Fruit fly (Drosophila melanogaster) whole organism, embryonic: Measurements from ENCODE around the gene CG18661.

ENCODE experiments used
- ATbp ChIP-seq: fragments of 200-800 bp; sonication (Bioruptor generic); optimal IDR thresholded peaks from 2 replicates; lab custom pipeline; 2017; ENCODE audit warnings: missing biosample characterization, mild to moderate bottlenecking, missing genetic modification characterization, missing genetic modification reagents
- B-H1 ChIP-seq: fragments of 200-800 bp; sonication (Bioruptor generic); IDR thresholded peaks from 3 replicates; pipeline ENCODE4 v1.3.6; 2022; ENCODE audit warnings: missing biosample characterization, missing genetic modification characterization
- CG10654 ChIP-seq: fragments of 200-800 bp; sonication (Bioruptor generic); optimal IDR thresholded peaks from 2 replicates; lab custom pipeline; 2016; ENCODE audit warnings: missing biosample characterization, missing genetic modification characterization
- CG11247 ChIP-seq: fragments of 200-800 bp; sonication (Bioruptor generic); IDR thresholded peaks from 2 replicates; pipeline ENCODE4 v1.3.6; 2022; ENCODE audit warnings: missing biosample characterization, missing genetic modification characterization
- CG11560 ChIP-seq: fragments of 200-800 bp; sonication (Bioruptor generic); IDR thresholded peaks from 3 replicates; pipeline ENCODE4 v1.3.6; 2022; ENCODE audit warnings: missing biosample characterization, missing genetic modification characterization
- CG12236 ChIP-seq: fragments of 200-800 bp; sonication (Bioruptor generic); optimal IDR thresholded peaks from 2 replicates; lab custom pipeline; 2016; ENCODE audit warnings: missing biosample characterization, missing genetic modification characterization
- CG13123 ChIP-seq: fragments of 200-800 bp; sonication (Bioruptor generic); optimal IDR thresholded peaks from 2 replicates; lab custom pipeline; 2016; ENCODE audit warnings: missing biosample characterization, missing genetic modification characterization
- CG14667 ChIP-seq: fragments of 200-800 bp; sonication (Bioruptor generic); IDR thresholded peaks from 2 replicates; pipeline ENCODE4 v1.3.6; 2022; ENCODE audit warnings: missing biosample characterization, missing genetic modification characterization
- CG14965 ChIP-seq: fragments of 200-800 bp; sonication (Bioruptor generic); optimal IDR thresholded peaks from 2 replicates; lab custom pipeline; 2016; ENCODE audit warnings: missing biosample characterization, missing genetic modification characterization, borderline replicate concordance
- CG15269 ChIP-seq: fragments of 200-800 bp; sonication (Bioruptor generic); optimal IDR thresholded peaks from 2 replicates; lab custom pipeline; 2018; ENCODE audit warnings: missing biosample characterization, mild to moderate bottlenecking, missing genetic modification characterization, moderate library complexity
- CG18011 ChIP-seq: fragments of 200-800 bp; sonication (Bioruptor generic); optimal IDR thresholded peaks from 2 replicates; lab custom pipeline; 2017; ENCODE audit warnings: missing biosample characterization, missing genetic modification characterization, mild to moderate bottlenecking, moderate library complexity, missing genotype
- CG2712 ChIP-seq: fragments of 200-800 bp; optimal IDR thresholded peaks from 3 replicates; lab custom pipeline; 2019; ENCODE audit warnings: missing biosample characterization, mild to moderate bottlenecking, missing genetic modification characterization, moderate library complexity
- CG30431 ChIP-seq: fragments of 200-800 bp; sonication (Bioruptor generic); optimal IDR thresholded peaks from 2 replicates; lab custom pipeline; 2017; ENCODE audit warnings: missing biosample characterization, missing genetic modification characterization
- CG4360 ChIP-seq: fragments of 200-800 bp; sonication (Bioruptor generic); IDR thresholded peaks from 2 replicates; pipeline ENCODE4 v1.3.6; 2022; ENCODE audit warnings: missing biosample characterization, missing genetic modification characterization
- CG6654 ChIP-seq: fragments of 200-800 bp; sonication (Bioruptor generic); optimal IDR thresholded peaks from 2 replicates; lab custom pipeline; 2017; ENCODE audit warnings: missing biosample characterization, mild to moderate bottlenecking, missing genetic modification characterization
- CG6689 ChIP-seq: fragments of 200-800 bp; sonication (Bioruptor generic); IDR thresholded peaks from 2 replicates; pipeline ENCODE4 v1.3.6; 2022; ENCODE audit warnings: missing biosample characterization, missing genetic modification characterization
- CG7357 ChIP-seq: fragments of 200-800 bp; sonication (Bioruptor generic); IDR thresholded peaks from 3 replicates; pipeline ENCODE4 v1.3.6; 2022; ENCODE audit warnings: missing biosample characterization, missing genetic modification characterization
- CG8924 ChIP-seq: fragments of 200-800 bp; optimal IDR thresholded peaks from 3 replicates; lab custom pipeline; 2019; ENCODE audit warnings: missing biosample characterization, mild to moderate bottlenecking, missing genetic modification characterization, moderate library complexity
- Deaf1 ChIP-seq: fragments of 200-800 bp; optimal IDR thresholded peaks from 3 replicates; lab custom pipeline; 2019; ENCODE audit warnings: missing biosample characterization, mild to moderate bottlenecking, missing genetic modification characterization, moderate library complexity
- Dref ChIP-seq: fragments of 200-800 bp; sonication (Bioruptor generic); IDR thresholded peaks from 2 replicates; pipeline ENCODE4 v1.3.6; 2022; ENCODE audit warnings: missing biosample characterization, missing genetic modification characterization
- Eip74EF ChIP-seq, 2 experiments: fragments of 200-800 bp in 1 of 2; fragments of >200 bp in 1 of 2; sonication (Bioruptor generic) in 1 of 2; optimal IDR thresholded peaks; 2 replicates each; lab custom pipeline; 2017 to 2019; ENCODE audit warnings: missing biosample characterization in 2 of 2, missing genetic modification characterization in 2 of 2, mild to moderate bottlenecking in 1 of 2, moderate library complexity in 1 of 2
- Fer3 ChIP-seq: fragments of 200-800 bp; sonication (Bioruptor generic); optimal IDR thresholded peaks from 2 replicates; lab custom pipeline; 2018; ENCODE audit warnings: missing biosample characterization, mild to moderate bottlenecking, missing genetic modification characterization, moderate library complexity
- H15 ChIP-seq: fragments of 200-800 bp; sonication (Bioruptor generic); IDR thresholded peaks from 3 replicates; pipeline ENCODE4 v1.3.6; 2022; ENCODE audit warnings: missing biosample characterization, missing genetic modification characterization
- H2.0 ChIP-seq: fragments of 200-800 bp; sonication (Bioruptor generic); IDR thresholded peaks from 2 replicates; pipeline ENCODE4 v1.3.6; 2022; ENCODE audit warnings: missing biosample characterization, missing genetic modification characterization
- Hand ChIP-seq: fragments of 200-800 bp; sonication (Bioruptor generic); optimal IDR thresholded peaks from 2 replicates; lab custom pipeline; 2017; ENCODE audit warnings: mild to moderate bottlenecking, missing biosample characterization, missing genetic modification reagents, missing genetic modification characterization
- Hey ChIP-seq: fragments of 200-800 bp; sonication (Bioruptor generic); optimal IDR thresholded peaks from 3 replicates; lab custom pipeline; 2018; ENCODE audit warnings: missing biosample characterization, mild to moderate bottlenecking, missing genetic modification characterization
- Optix ChIP-seq: fragments of 200-800 bp; sonication (Bioruptor generic); IDR thresholded peaks from 3 replicates; pipeline ENCODE4 v1.3.6; 2022; ENCODE audit warnings: missing biosample characterization, missing genetic modification characterization
- PHDP ChIP-seq: fragments of 200-800 bp; sonication (Bioruptor generic); optimal IDR thresholded peaks from 3 replicates; lab custom pipeline; 2018; ENCODE audit warnings: missing biosample characterization, mild to moderate bottlenecking, missing genetic modification characterization, moderate library complexity
- Poxn ChIP-seq: fragments of 200-800 bp; sonication (Bioruptor generic); IDR thresholded peaks from 2 replicates; pipeline ENCODE4 v1.3.6; 2022; ENCODE audit warnings: missing biosample characterization, missing genetic modification characterization
- Rx ChIP-seq: fragments of 200-800 bp; sonication (Bioruptor generic); IDR thresholded peaks from 2 replicates; pipeline ENCODE4 v1.3.6; 2022; ENCODE audit warnings: missing biosample characterization, missing genetic modification characterization
- TFAM ChIP-seq: fragments of 200-800 bp; sonication (Bioruptor generic); optimal IDR thresholded peaks from 2 replicates; lab custom pipeline; 2017; ENCODE audit warnings: missing biosample characterization, missing genetic modification characterization, inconsistent platforms
- ab ChIP-seq: fragments of 200-800 bp; sonication (Bioruptor generic); optimal IDR thresholded peaks from 2 replicates; lab custom pipeline; 2016; ENCODE audit warnings: missing biosample characterization, missing genetic modification characterization
- cad ChIP-seq: fragments of >200 bp; optimal IDR thresholded peaks from 2 replicates; lab custom pipeline; 2017; ENCODE audit warnings: missing biosample characterization, missing genetic modification characterization
- corto ChIP-seq: fragments of 200-800 bp; sonication (Bioruptor generic); optimal IDR thresholded peaks from 2 replicates; lab custom pipeline; 2016; ENCODE audit warnings: missing biosample characterization, mild to moderate bottlenecking, missing genetic modification characterization, moderate library complexity
- dimm ChIP-seq: fragments of 200-800 bp; sonication (Bioruptor generic); IDR thresholded peaks from 2 replicates; pipeline ENCODE4 v1.3.6; 2022; ENCODE audit warnings: missing biosample characterization, missing genetic modification characterization
- fd102C ChIP-seq: fragments of 200-800 bp; sonication (Bioruptor generic); optimal IDR thresholded peaks from 2 replicates; lab custom pipeline; 2018; ENCODE audit warnings: missing biosample characterization, mild to moderate bottlenecking, missing genetic modification characterization, moderate library complexity
- gro ChIP-seq: fragments of 200-800 bp; sonication (Bioruptor generic); optimal IDR thresholded peaks from 2 replicates; lab custom pipeline; 2016; ENCODE audit warnings: missing biosample characterization, missing genetic modification characterization
- jigr1 ChIP-seq: fragments of 200-800 bp; sonication (Bioruptor generic); IDR thresholded peaks from 3 replicates; pipeline ENCODE4 v1.3.6; 2022; ENCODE audit warnings: missing biosample characterization, missing genetic modification characterization
- lov ChIP-seq, 2 experiments: fragments of 200-800 bp in 1 of 2; fragments of >200 bp in 1 of 2; sonication (Bioruptor generic) in 1 of 2; IDR thresholded peaks in 1 of 2; optimal IDR thresholded peaks in 1 of 2; 2 replicates in 1 of 2; 3 replicates in 1 of 2; pipeline versions ENCODE4 v1.3.6 to Lab custom; 2017 to 2022; ENCODE audit warnings: missing biosample characterization in 1 of 2, missing genetic modification characterization in 1 of 2
- oc ChIP-seq: fragments of 200-800 bp; sonication (Bioruptor generic); optimal IDR thresholded peaks from 2 replicates; lab custom pipeline; 2018; ENCODE audit warnings: missing biosample characterization, mild to moderate bottlenecking, missing genetic modification characterization, moderate library complexity
- run ChIP-seq: fragments of 200-800 bp; sonication (Bioruptor generic); optimal IDR thresholded peaks from 3 replicates; lab custom pipeline; 2018; ENCODE audit warnings: missing biosample characterization, mild to moderate bottlenecking, missing genetic modification characterization
- sens ChIP-seq: fragments of 200-800 bp; sonication (Bioruptor generic); peaks from one replicate; lab custom pipeline; 2016; ENCODE audit warnings: missing biosample characterization, missing genetic modification characterization
- so ChIP-seq: fragments of 200-800 bp; sonication (Bioruptor generic); IDR thresholded peaks from 3 replicates; pipeline ENCODE4 v1.3.6; 2022; ENCODE audit warnings: missing biosample characterization, missing genetic modification characterization
- tio ChIP-seq: fragments of 200-800 bp; sonication (Bioruptor generic); optimal IDR thresholded peaks from 2 replicates; lab custom pipeline; 2017; ENCODE audit warnings: missing biosample characterization, missing genetic modification characterization, inconsistent platforms
- ttk ChIP-seq: fragments of 200-800 bp; sonication (Bioruptor generic); IDR thresholded peaks from 2 replicates; pipeline ENCODE4 v2.1.2; 2022; ENCODE audit warnings: missing biosample characterization, missing genetic modification characterization
- tx ChIP-seq: fragments of 200-800 bp; sonication (Bioruptor generic); optimal IDR thresholded peaks from 2 replicates; lab custom pipeline; 2016; ENCODE audit warnings: missing biosample characterization, missing genetic modification characterization
- vfl ChIP-seq: fragments of 200-800 bp; sonication (Bioruptor generic); optimal IDR thresholded peaks from 2 replicates; lab custom pipeline; 2016; ENCODE audit warnings: missing biosample characterization, missing genetic modification characterization
- vnd ChIP-seq: fragments of 200-800 bp; sonication (Bioruptor generic); IDR thresholded peaks from 3 replicates; pipeline ENCODE4 v1.3.6; 2022; ENCODE audit warnings: missing biosample characterization, missing genetic modification characterization; ENCODE audit not compliant: partially characterized antibody
- zen2 ChIP-seq: fragments of 200-800 bp; sonication (Bioruptor generic); IDR thresholded peaks from 3 replicates; pipeline ENCODE4 v1.3.6; 2022; ENCODE audit warnings: missing biosample characterization, missing genetic modification characterization; ENCODE audit not compliant: partially characterized antibody

The CG18661 gene

DNA sequence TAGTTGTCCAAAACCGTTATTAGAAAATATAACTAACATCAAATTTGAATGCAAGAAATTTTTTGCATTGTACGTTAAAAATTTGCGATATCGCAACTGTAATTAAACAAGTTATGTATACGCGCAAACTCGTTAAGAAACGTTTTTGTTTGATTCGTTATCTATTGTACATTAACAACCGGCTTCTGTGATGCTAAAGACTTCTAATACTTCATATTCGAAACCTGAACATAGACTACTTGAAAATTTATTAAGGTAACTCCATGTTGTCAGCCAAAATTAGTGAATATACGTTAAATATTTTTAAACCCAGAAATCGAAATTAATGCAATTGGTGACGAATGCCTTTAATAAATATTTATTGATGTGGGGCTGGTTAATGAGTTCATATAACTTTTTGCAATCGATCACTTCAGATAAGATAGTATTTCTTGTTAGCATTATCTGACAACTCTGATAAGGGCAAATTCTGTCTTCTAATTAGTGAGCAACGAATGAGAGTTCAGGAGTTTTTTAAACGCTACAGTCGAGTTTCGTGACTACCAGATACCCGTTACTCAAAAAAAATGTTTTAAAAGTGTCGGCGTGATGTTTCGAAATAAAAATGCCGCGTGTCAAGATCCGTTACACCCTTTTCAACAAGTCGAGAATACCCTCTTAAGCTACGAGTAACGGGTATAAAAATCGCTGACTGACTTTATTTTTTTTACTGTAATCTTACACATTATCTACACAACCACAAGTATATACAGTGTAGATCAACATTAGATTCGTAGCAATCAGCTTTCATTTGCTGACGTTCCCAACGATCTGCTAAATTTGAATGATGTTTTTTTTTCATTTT is 45.0 kb upstream of the CG18661 start (continued):
- TF ChIP-seq CG11247 (no peak), fd102C (GFP tag; lab: Kevin White, UChicago) (no peak), Hand (GFP tag; lab: Kevin White, UChicago) (no peak), dimm (GFP tag; lab: Robert Waterston, UW) (no peak), H15 (GFP tag; lab: Robert Waterston, UW) (no peak), ATbp (peak; percentile 14), Rx (GFP tag; lab: Robert Waterston, UW) (0 out of 2 replicates have a peak, but pooled peaks have one; percentile 24), run (tag; lab: Kevin White, UChicago) (peak; percentile 9), CG13123 (GFP tag; lab: Kevin White, UChicago) (no peak), Deaf1 (tag; lab: Kevin White, UChicago) (no peak), Eip74EF (GFP tag; optimal IDR thresholded peaks at IDR 0.05; lab: Kevin White, UChicago) (no peak), sens (GFP tag; lab: Kevin White, UChicago) (peak; percentile 86), CG15269 (tag; lab: Kevin White, UChicago) (peak; percentile 39), Hey (tag; lab: Kevin White, UChicago) (no peak), Optix (GFP tag; lab: Robert Waterston, UW) (0 out of 3 replicates have a peak, but pooled peaks have one; percentile 26), B-H1 (GFP tag; lab: Robert Waterston, UW) (peak; percentile 33; the same call in 1 of the 3 replicates), ab (GFP tag; lab: Kevin White, UChicago) (no peak), zen2 (GFP tag; lab: Robert Waterston, UW) (no peak), CG7357 (no peak), CG4360 (GFP tag; lab: Robert Waterston, UW) (peak; percentile 26; the same call in 1 of the 2 replicates), CG14667 (GFP tag; lab: Robert Waterston, UW) (no peak), tio (GFP tag; lab: Kevin White, UChicago) (peak; percentile 37), CG11560 (tag; lab: Robert Waterston, UW) (no peak), tx (GFP tag; lab: Kevin White, UChicago) (no peak), cad (GFP tag; lab: Kevin White, UChicago) (no peak), oc (no peak), vnd (GFP tag; lab: Robert Waterston, UW) (peak; percentile 59; the same call in 1 of the 3 replicates), CG18011 (GFP tag; lab: Kevin White, UChicago) (peak; percentile 97), CG6654 (GFP tag; lab: Kevin White, UChicago) (no peak), so (GFP tag; lab: Robert Waterston, UW) (no peak), TFAM (GFP tag; lab: Kevin White, UChicago) (no peak), jigr1 (no peak), CG10654 (GFP tag; lab: Kevin White, UChicago) (no peak), CG8924 (tag; lab: Kevin White, UChicago) (peak; percentile 34), CG12236 (GFP tag; lab: Kevin White, UChicago) (no peak), CG14965 (no peak), CG30431 (GFP tag; lab: Kevin White, UChicago) (no peak), gro (GFP tag; lab: Kevin White, UChicago) (peak; percentile 17), H2.0 (GFP tag; lab: Robert Waterston, UW) (peak; percentile 57), Fer3 (peak; percentile 23), ttk (GFP tag; lab: Robert Waterston, UW) (peak; percentile 49), vfl (no peak), corto (no peak), CG2712 (tag; lab: Kevin White, UChicago) (peak; percentile 61), lov (optimal IDR thresholded peaks at IDR 0.05; lab: Kevin White, UChicago) (no peak), lov (GFP tag; IDR thresholded peaks at IDR 0.05; lab: Robert Waterston, UW) (no peak; the same call in 2 of the 3 replicates), PHDP (tag; lab: Kevin White, UChicago) (peak; percentile 48), Dref (GFP tag; lab: Robert Waterston, UW) (no peak), Poxn (GFP tag; lab: Robert Waterston, UW) (no peak), CG6689 (no peak)
